Worm (Caenorhabditis elegans) whole organism, L4 larva: ENCODE measurements around the gene sto-3.

Source experiments
- lin-13 ChIP-seq: fragments of 150-350 bp; optimal IDR thresholded peaks from 2 replicates; lab custom pipeline; 2014; ENCODE audit warnings: missing biosample characterization, missing genetic modification reagents, missing genetic modification characterization
- nhr-102 ChIP-seq: sonication (generic microtip); optimal IDR thresholded peaks from 2 replicates; lab custom pipeline; 2016; ENCODE audit warnings: mild to moderate bottlenecking, missing genetic modification characterization, moderate library complexity, missing compliant biosample characterization
- nhr-11 ChIP-seq: fragments of 150-350 bp; optimal IDR thresholded peaks from 2 replicates; lab custom pipeline; 2014; ENCODE audit warnings: missing biosample characterization, missing genetic modification characterization
- nhr-28 ChIP-seq: fragments of 150-350 bp; optimal IDR thresholded peaks from 2 replicates; lab custom pipeline; 2014; ENCODE audit warnings: missing biosample characterization, missing genetic modification characterization
- spr-1 ChIP-seq: sonication (generic microtip); optimal IDR thresholded peaks from 2 replicates; lab custom pipeline; 2016; ENCODE audit warnings: mild to moderate bottlenecking, missing genetic modification characterization, missing compliant biosample characterization

ce11 chrX:11598839-11599238 is 23.1 kb downstream of the sto-3 start:
- TF ChIP-seq nhr-102 (tag; lab: Kevin White, UChicago) (no peak), nhr-28 (no peak), spr-1 (tag; lab: Kevin White, UChicago) (no peak), nhr-11 (no peak), lin-13 (GFP tag; lab: Kevin White, UChicago) (no peak)
